Worm (Caenorhabditis elegans): Measurements from ENCODE around the gene sre-33.

ce11 chrII:12456633-12457032, 3.5 kb downstream of the sre-33 start, which contains the start of gene sre-32:
- TF ChIP-seq ceh-100 (GFP tag; IDR thresholded peaks at IDR 0.05) (no peak), sptf-2 (GFP tag; optimal IDR thresholded peaks at IDR 0.05) (no peak), hlh-26 (GFP tag; conservative IDR thresholded peaks at IDR 0.05) (no peak), lsy-27 (tag; optimal IDR thresholded peaks at IDR 0.05; ENCODE audit: borderline replicate concordance, insufficient read depth) (no peak)

Measured in whole organism, young adult.